Worm (Caenorhabditis elegans) whole organism, young adult: ENCODE measurements around the gene R10E11.5.

ENCODE experiments used
- D2030.7 ChIP-seq: fragments of 200-800 bp; sonication (Bioruptor generic); IDR thresholded peaks from 2 replicates; pipeline ENCODE4 v1.3.6; 2022; ENCODE audit warnings: missing genetic modification reagents, missing genetic modification characterization, missing compliant biosample characterization
- F49E8.2 ChIP-seq: sonication (generic microtip); optimal IDR thresholded peaks from 3 replicates; lab custom pipeline; 2017; ENCODE audit warnings: missing genetic modification characterization, mild to moderate bottlenecking, missing compliant biosample characterization, antibody characterized with exemption, moderate library complexity; ENCODE audit not compliant: insufficient read depth
- Y95B8A.8 ChIP-seq: fragments of 200-800 bp; sonication (Bioruptor generic); IDR thresholded peaks from 2 replicates; pipeline ENCODE4 v1.3.6; 2022; ENCODE audit warnings: missing genetic modification reagents, missing genetic modification characterization, missing compliant biosample characterization
- ceh-27 ChIP-seq: fragments of 200-800 bp; sonication (Bioruptor generic); optimal IDR thresholded peaks from 2 replicates; lab custom pipeline; 2018; ENCODE audit warnings: mild to moderate bottlenecking, missing genetic modification characterization, moderate library complexity, missing compliant biosample characterization
- ceh-79 ChIP-seq: sonication (generic microtip); optimal IDR thresholded peaks from 2 replicates; lab custom pipeline; 2017; ENCODE audit warnings: mild to moderate bottlenecking, missing genetic modification characterization, missing compliant biosample characterization
- dpl-1 ChIP-seq: fragments of 150-350 bp; optimal IDR thresholded peaks from 2 replicates; lab custom pipeline; 2014; ENCODE audit warnings: missing biosample characterization, missing genetic modification reagents, missing genetic modification characterization
- egrh-3 ChIP-seq: fragments of 200-800 bp; sonication (Bioruptor generic); IDR thresholded peaks from 2 replicates; pipeline ENCODE4 v1.3.6; 2022; ENCODE audit warnings: missing genetic modification reagents, missing genetic modification characterization, missing compliant biosample characterization
- hmg-20 ChIP-seq: fragments of 200-800 bp; sonication (Bioruptor generic); IDR thresholded peaks from 2 replicates; pipeline ENCODE4 v1.3.6; 2022; ENCODE audit warnings: missing genetic modification reagents, missing genetic modification characterization, missing compliant biosample characterization
- nhr-90 ChIP-seq: sonication (generic microtip); optimal IDR thresholded peaks from 2 replicates; lab custom pipeline; 2016; ENCODE audit warnings: missing genotype, mild to moderate bottlenecking, missing genetic modification characterization, missing compliant biosample characterization
- snpc-1.1 ChIP-seq: sonication (generic microtip); optimal IDR thresholded peaks from 2 replicates; lab custom pipeline; 2017; ENCODE audit warnings: missing genetic modification characterization, mild to moderate bottlenecking, missing compliant biosample characterization, antibody characterized with exemption, moderate library complexity, missing genotype, missing genetic modification reagents; ENCODE audit not compliant: insufficient read depth
- xnd-1 ChIP-seq: sonication (generic microtip); optimal IDR thresholded peaks from 2 replicates; lab custom pipeline; 2016; ENCODE audit warnings: missing genotype, missing genetic modification reagents, missing genetic modification characterization, missing compliant biosample characterization

- TF ChIP-seq ceh-27 (GFP tag; lab: Kevin White, UChicago) (no peak), snpc-1.1 (tag; lab: Kevin White, UChicago) (no peak), F49E8.2 (tag; lab: Kevin White, UChicago) (peak; percentile 54), dpl-1 (GFP tag; lab: Kevin White, UChicago) (no peak), nhr-90 (tag; lab: Kevin White, UChicago) (peak; percentile 43), egrh-3 (GFP tag; lab: Robert Waterston, UW) (no peak), ceh-79 (tag; lab: Kevin White, UChicago) (peak; percentile 53), Y95B8A.8 (GFP tag; lab: Robert Waterston, UW) (peak; percentile 54; the same call in 1 of the 2 replicates), hmg-20 (GFP tag; lab: Robert Waterston, UW) (no peak), xnd-1 (tag; lab: Kevin White, UChicago) (no peak), D2030.7 (GFP tag; lab: Robert Waterston, UW) (peak; percentile 10; the same call in 1 of the 2 replicates)
These were observed 7.4 kb downstream of the R10E11.5 start, which contains the start of gene vha-2 for ce11 chrIII:9782011-9782436.
